Fruit fly (Drosophila melanogaster): Measurements from ENCODE around the gene Hsp67Bc.

Gene Hsp67Bc

dm6 chr3L:9400697-9401353 is 28.5 kb upstream of the Hsp67Bc start (continued):
- TF ChIP-seq Spps (tag; optimal IDR thresholded peaks at IDR 0.05) (no peak), CG2889 (GFP tag; IDR thresholded peaks at IDR 0.05) (no peak), CG8290 (GFP tag; optimal IDR thresholded peaks at IDR 0.05) (no peak), CG8290 (tag; optimal IDR thresholded peaks at IDR 0.05) (no peak), Max (GFP tag; optimal IDR thresholded peaks at IDR 0.05) (no peak), klu (GFP tag; IDR thresholded peaks at IDR 0.05) (no peak), CG6654 (GFP tag; optimal IDR thresholded peaks at IDR 0.05) (no peak), CG34376 (GFP tag; optimal IDR thresholded peaks at IDR 0.05) (no peak), chinmo (GFP tag; IDR thresholded peaks at IDR 0.05; ENCODE audit: partially characterized antibody) (peak; percentile 67; the same call in 2 of the 4 replicates), ham (GFP tag; IDR thresholded peaks at IDR 0.05) (no peak), so (GFP tag; IDR thresholded peaks at IDR 0.05) (no peak), ap (GFP tag; IDR thresholded peaks at IDR 0.05) (no peak), tio (GFP tag; optimal IDR thresholded peaks at IDR 0.05) (no peak), Mrtf (GFP tag; IDR thresholded peaks at IDR 0.05) (no peak), gt (GFP tag; IDR thresholded peaks at IDR 0.05) (no peak), ase (GFP tag; IDR thresholded peaks at IDR 0.05) (no peak), CG15514 (GFP tag; optimal IDR thresholded peaks at IDR 0.05) (peak; percentile 60), CG9437 (GFP tag; optimal IDR thresholded peaks at IDR 0.05) (no peak), kah (GFP tag; optimal IDR thresholded peaks at IDR 0.05) (no peak), CkIIα-i1 (GFP tag; IDR thresholded peaks at IDR 0.05) (no peak), CG17385 (GFP tag; optimal IDR thresholded peaks at IDR 0.05) (no peak), Fer2 (tag; optimal IDR thresholded peaks at IDR 0.05) (no peak), Lim3 (GFP tag; IDR thresholded peaks at IDR 0.05) (no peak), sim (GFP tag; IDR thresholded peaks at IDR 0.05) (no peak), mld (GFP tag; IDR thresholded peaks at IDR 0.05; ENCODE audit: partially characterized antibody) (no peak), Adf1 (GFP tag; IDR thresholded peaks at IDR 0.05) (no peak), fd64A (GFP tag; optimal IDR thresholded peaks at IDR 0.05) (no peak), Sox100B (GFP tag; optimal IDR thresholded peaks at IDR 0.05) (no peak)

- TF ChIP-seq Atf6 (GFP tag; IDR thresholded peaks at IDR 0.05) = 0 out of 2 replicates have a peak, but pooled peaks have one; percentile 30
- no peak for TF ChIP-seq lola (GFP tag; optimal IDR thresholded peaks at IDR 0.05)
- no peak for TF ChIP-seq tio (GFP tag; optimal IDR thresholded peaks at IDR 0.05)
- TF ChIP-seq bbx (GFP tag; IDR thresholded peaks at IDR 0.05; ENCODE audit: partially characterized antibody) = 0 out of 2 replicates have a peak, but pooled peaks have one; percentile 9
Measured at dm6 chr3L:9399855-9400254, 27.6 kb upstream of the Hsp67Bc start.

dm6 chr3L:9399013-9399750 is 26.9 kb upstream of the Hsp67Bc start, which contains the start of gene CG4080:
Gene CG4080, minus strand, starts transcription at chr3L:9399227.
- TF ChIP-seq stwl (tag; optimal IDR thresholded peaks at IDR 0.05) (peak; percentile 86), CG10462 (GFP tag; optimal IDR thresholded peaks at IDR 0.05) (no peak), Nf-YA (GFP tag; IDR thresholded peaks at IDR 0.05) (no peak), CG17912 (GFP tag; optimal IDR thresholded peaks at IDR 0.05) (peak; percentile 34), CG4424 (GFP tag; optimal IDR thresholded peaks at IDR 0.05) (peak; percentile 8), CG2889 (GFP tag; IDR thresholded peaks at IDR 0.05) (no peak), fd96Cb (tag; optimal IDR thresholded peaks at IDR 0.05) (no peak), sqz (GFP tag; optimal IDR thresholded peaks at IDR 0.05) (peak; percentile 32), zen (tag; optimal IDR thresholded peaks at IDR 0.05) (peak; percentile 26), Ravus (GFP tag; IDR thresholded peaks at IDR 0.05) (no peak), Atf3 (GFP tag; optimal IDR thresholded peaks at IDR 0.05) (no peak), CrebB (tag; optimal IDR thresholded peaks at IDR 0.05) (no peak), CG3281 (GFP tag; optimal IDR thresholded peaks at IDR 0.05) (no peak), MESR4 (GFP tag; optimal IDR thresholded peaks at IDR 0.05) (peak; percentile 89), CG18599 (GFP tag; optimal IDR thresholded peaks at IDR 0.05) (no peak), CG16813 (GFP tag; IDR thresholded peaks at IDR 0.05; ENCODE audit: partially characterized antibody) (peak; percentile 77), Elba2 (GFP tag; optimal IDR thresholded peaks at IDR 0.05) (no peak), Tbp (GFP tag; optimal IDR thresholded peaks at IDR 0.05) (no peak)

All from whole organism, embryonic.